Worm (Caenorhabditis elegans): Measurements from ENCODE around the gene Y7A5A.2.

- TF ChIP-seq tbx-37 (GFP tag; conservative IDR thresholded peaks at IDR 0.05) (no peak), pes-1 (GFP tag; IDR thresholded peaks at IDR 0.05) (no peak), aly-1 (tag; optimal IDR thresholded peaks at IDR 0.05) (no peak), ceh-36 (tag; optimal IDR thresholded peaks at IDR 0.05) (no peak), tra-4 (tag; optimal IDR thresholded peaks at IDR 0.05) (no peak), hmg-4 (GFP tag; optimal IDR thresholded peaks at IDR 0.05) (no peak), tbx-11 (GFP tag; IDR thresholded peaks at IDR 0.05) (no peak), ama-1 (optimal IDR thresholded peaks at IDR 0.05) (no peak)
Measured at ce11 chrX:15784570-15784969, 12.0 kb upstream of the Y7A5A.2 start, which contains the start of gene Y7A5A.3.
